Fruit fly (Drosophila melanogaster): ENCODE measurements around the gene Icmt.
A peak's percentile ranks its signal among the peaks of the same experiment; 100 is the strongest.

The Icmt gene

DNA sequence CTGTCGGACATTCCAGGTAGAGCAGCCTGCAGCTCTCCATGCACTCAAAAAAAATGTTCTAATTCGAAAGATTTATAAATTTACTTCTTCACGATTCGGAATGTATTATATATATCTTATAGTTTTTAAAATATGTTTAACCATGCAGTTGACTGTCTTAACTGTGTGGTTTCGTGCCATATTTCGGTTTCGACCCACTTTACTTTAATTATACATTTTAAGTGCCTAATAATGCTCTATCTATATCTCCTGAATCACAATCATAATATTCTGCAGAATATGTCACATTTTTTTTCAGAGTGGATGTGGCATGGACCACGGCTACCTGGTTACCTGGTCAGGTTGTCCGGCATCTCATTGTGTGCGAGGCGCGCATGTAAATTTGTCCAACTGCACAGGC is 31.6 kb downstream of the Icmt start (continued):
- TF ChIP-seq Dll (GFP tag; IDR thresholded peaks at IDR 0.05; ENCODE audit: partially characterized antibody) (no peak), Gug (GFP tag; IDR thresholded peaks at IDR 0.05) (no peak), knrl (GFP tag; IDR thresholded peaks at IDR 0.05; ENCODE audit: partially characterized antibody) (no peak), Kr (GFP tag; optimal IDR thresholded peaks at IDR 0.05) (no peak), CG31224 (GFP tag; IDR thresholded peaks at IDR 0.05) (no peak), Side (GFP tag; optimal IDR thresholded peaks at IDR 0.05) (no peak), Lpt (GFP tag; optimal IDR thresholded peaks at IDR 0.05) (no peak), kni (GFP tag; optimal IDR thresholded peaks at IDR 0.05) (peak; percentile 43), tin (GFP tag; optimal IDR thresholded peaks at IDR 0.05) (no peak), CG12155 (GFP tag; optimal IDR thresholded peaks at IDR 0.05) (no peak), pum (GFP tag; optimal IDR thresholded peaks at IDR 0.05) (no peak), CoRest (tag; optimal IDR thresholded peaks at IDR 0.05) (no peak), CG4424 (GFP tag; optimal IDR thresholded peaks at IDR 0.05) (no peak), ham (GFP tag; IDR thresholded peaks at IDR 0.05) (no peak), ap (GFP tag; IDR thresholded peaks at IDR 0.05) (no peak), Fer1 (GFP tag; optimal IDR thresholded peaks at IDR 0.05) (no peak), CG9932 (GFP tag; IDR thresholded peaks at IDR 0.05) (no peak), CG9797 (GFP tag; optimal IDR thresholded peaks at IDR 0.05) (no peak), Mrtf (GFP tag; IDR thresholded peaks at IDR 0.05) (no peak), MTF-1 (GFP tag; optimal IDR thresholded peaks at IDR 0.05; ENCODE audit: borderline replicate concordance) (no peak), CG1024 (GFP tag; IDR thresholded peaks at IDR 0.05) (no peak), CG17612 (GFP tag; IDR thresholded peaks at IDR 0.05) (no peak), Spps (tag; optimal IDR thresholded peaks at IDR 0.05) (no peak), Hr3 (GFP tag; optimal IDR thresholded peaks at IDR 0.05) (no peak), bigmax (GFP tag; optimal IDR thresholded peaks at IDR 0.05) (no peak), CG9876 (GFP tag; optimal IDR thresholded peaks at IDR 0.05) (no peak), corto (GFP tag; optimal IDR thresholded peaks at IDR 0.05) (peak; percentile 11), sna (GFP tag; IDR thresholded peaks at IDR 0.05; ENCODE audit: partially characterized antibody) (no peak), row (GFP tag; IDR thresholded peaks at IDR 0.05) (no peak), Hmr (GFP tag; optimal IDR thresholded peaks at IDR 0.05) (no peak), schlank (tag; optimal IDR thresholded peaks at IDR 0.05) (no peak), grn (GFP tag; optimal IDR thresholded peaks at IDR 0.05) (no peak), h (optimal IDR thresholded peaks at IDR 0.05) (no peak), mam (GFP tag; optimal IDR thresholded peaks at IDR 0.05) (no peak), ranshi (GFP tag; IDR thresholded peaks at IDR 0.05) (no peak), CG3281 (GFP tag; optimal IDR thresholded peaks at IDR 0.05) (no peak), HmgD (GFP tag; optimal IDR thresholded peaks at IDR 0.05) (no peak), en (GFP tag; optimal IDR thresholded peaks at IDR 0.05) (no peak), sim (GFP tag; IDR thresholded peaks at IDR 0.05) (no peak), HmgZ (tag; optimal IDR thresholded peaks at IDR 0.05) (no peak), Ptx1 (GFP tag; IDR thresholded peaks at IDR 0.05) (no peak), CG31441 (GFP tag; IDR thresholded peaks at IDR 0.05) (peak; percentile 42), gsb-n (tag; optimal IDR thresholded peaks at IDR 0.05) (no peak), CG7963 (GFP tag; IDR thresholded peaks at IDR 0.05; ENCODE audit: partially characterized antibody) (no peak), mld (GFP tag; IDR thresholded peaks at IDR 0.05; ENCODE audit: partially characterized antibody) (no peak), zen (tag; optimal IDR thresholded peaks at IDR 0.05) (peak; percentile 83), pfk (GFP tag; optimal IDR thresholded peaks at IDR 0.05) (no peak), Oli (tag; optimal IDR thresholded peaks at IDR 0.05) (no peak), D19A (tag; optimal IDR thresholded peaks at IDR 0.05) (peak; percentile 15), CG10959 (GFP tag; IDR thresholded peaks at IDR 0.05) (no peak), Hey (tag; optimal IDR thresholded peaks at IDR 0.05) (no peak), CG7839 (tag; optimal IDR thresholded peaks at IDR 0.05) (no peak), zfh2 (GFP tag; optimal IDR thresholded peaks at IDR 0.05) (no peak)

All from whole organism, embryonic.